Fruit fly (Drosophila melanogaster) whole organism, embryonic: ENCODE results near the gene CG6345.
A peak's percentile ranks its signal among the peaks of the same experiment; 100 is the strongest.

Source experiments
- Aef1 ChIP-seq: fragments of 200-800 bp; sonication (Bioruptor generic); IDR thresholded peaks from 3 replicates; pipeline ENCODE4 v1.3.6; 2022; ENCODE audit warnings: missing biosample characterization, missing genetic modification characterization
- Awh ChIP-seq: fragments of 200-800 bp; sonication (Bioruptor generic); IDR thresholded peaks from 2 replicates; pipeline ENCODE4, ENCODE4 v1.3.6; 2022; ENCODE audit warnings: missing biosample characterization, missing genetic modification characterization
- CG1024 ChIP-seq: fragments of 200-800 bp; sonication (Bioruptor generic); IDR thresholded peaks from 2 replicates; pipeline ENCODE4 v1.3.6; 2022; ENCODE audit warnings: missing biosample characterization, missing genetic modification characterization
- CG10654 ChIP-seq: fragments of 200-800 bp; sonication (Bioruptor generic); optimal IDR thresholded peaks from 2 replicates; lab custom pipeline; 2016; ENCODE audit warnings: missing biosample characterization, missing genetic modification characterization
- CG14965 ChIP-seq: fragments of 200-800 bp; sonication (Bioruptor generic); optimal IDR thresholded peaks from 2 replicates; lab custom pipeline; 2016; ENCODE audit warnings: missing biosample characterization, missing genetic modification characterization, borderline replicate concordance
- CG1529 ChIP-seq: fragments of 200-800 bp; sonication (Bioruptor generic); optimal IDR thresholded peaks from 3 replicates; lab custom pipeline; 2018; ENCODE audit warnings: missing biosample characterization, missing genetic modification characterization
- CG17385 ChIP-seq: fragments of 200-800 bp; sonication (Bioruptor generic); optimal IDR thresholded peaks from 3 replicates; lab custom pipeline; 2018; ENCODE audit warnings: missing biosample characterization, mild to moderate bottlenecking, missing genetic modification characterization
- CG31388 ChIP-seq: fragments of 200-800 bp; sonication (Bioruptor generic); optimal IDR thresholded peaks from 2 replicates; lab custom pipeline; 2016; ENCODE audit warnings: missing biosample characterization, missing genetic modification characterization
- CG42726 ChIP-seq: fragments of 200-800 bp; sonication (Bioruptor generic); IDR thresholded peaks from 2 replicates; pipeline ENCODE4 v1.3.6; 2022; ENCODE audit warnings: missing biosample characterization, missing genetic modification characterization; ENCODE audit not compliant: partially characterized antibody
- CG4854 ChIP-seq: fragments of 200-800 bp; sonication (Bioruptor generic); optimal IDR thresholded peaks from 2 replicates; lab custom pipeline; 2016; ENCODE audit warnings: missing biosample characterization, missing genetic modification characterization, inconsistent platforms
- CG6175 ChIP-seq: fragments of 200-800 bp; sonication (Bioruptor generic); IDR thresholded peaks from 3 replicates; pipeline ENCODE4 v1.3.6; 2022; ENCODE audit warnings: missing biosample characterization, missing genetic modification characterization
- CG7372 ChIP-seq: fragments of 200-800 bp; sonication (Bioruptor generic); IDR thresholded peaks from 2 replicates; pipeline ENCODE4 v1.3.6; 2022; ENCODE audit warnings: missing biosample characterization, missing genetic modification characterization
- CG9876 ChIP-seq: fragments of 200-800 bp; sonication (Bioruptor generic); optimal IDR thresholded peaks from 2 replicates; lab custom pipeline; 2016; ENCODE audit warnings: missing biosample characterization, missing genetic modification characterization
- CkIIα-i1 ChIP-seq: fragments of 200-800 bp; sonication (Bioruptor generic); IDR thresholded peaks from 2 replicates; pipeline ENCODE4 v1.3.6; 2022; ENCODE audit warnings: missing biosample characterization, missing genetic modification characterization
- Eip74EF ChIP-seq, 2 experiments: fragments of 200-800 bp in 1 of 2; fragments of >200 bp in 1 of 2; sonication (Bioruptor generic) in 1 of 2; optimal IDR thresholded peaks; 2 replicates each; lab custom pipeline; 2017 to 2019; ENCODE audit warnings: missing biosample characterization in 2 of 2, missing genetic modification characterization in 2 of 2, mild to moderate bottlenecking in 1 of 2, moderate library complexity in 1 of 2
- Gsc ChIP-seq: fragments of 200-800 bp; sonication (Bioruptor generic); IDR thresholded peaks from 2 replicates; pipeline ENCODE4 v1.3.6; 2022; ENCODE audit warnings: missing biosample characterization, missing genetic modification characterization
- Hr51 ChIP-seq, 2 experiments: fragments of 200-800 bp; sonication (Bioruptor generic); optimal IDR thresholded peaks; 2 replicates in 1 of 2; 3 replicates in 1 of 2; lab custom pipeline; 2016 to 2018; ENCODE audit warnings: missing biosample characterization in 2 of 2, missing genetic modification characterization in 2 of 2, mild to moderate bottlenecking in 1 of 2, moderate library complexity in 1 of 2
- Opbp ChIP-seq: fragments of 200-800 bp; sonication (Bioruptor generic); IDR thresholded peaks from 3 replicates; pipeline ENCODE4 v1.3.6; 2022; ENCODE audit warnings: missing biosample characterization, missing genetic modification characterization; ENCODE audit not compliant: partially characterized antibody
- Sox102F ChIP-seq: fragments of 200-800 bp; sonication (Bioruptor generic); optimal IDR thresholded peaks from 2 replicates; lab custom pipeline; 2018; ENCODE audit warnings: missing biosample characterization, mild to moderate bottlenecking, missing genetic modification characterization, moderate library complexity
- Sry-δ ChIP-seq: fragments of 200-800 bp; sonication (Bioruptor generic); optimal IDR thresholded peaks from 2 replicates; lab custom pipeline; 2016; ENCODE audit warnings: missing biosample characterization, missing genetic modification characterization
- Stat92E ChIP-seq, 3 experiments: fragments of >200 bp in 2 of 3; fragments of 200-800 bp in 1 of 3; sonication (Bioruptor generic) in 1 of 3; optimal IDR thresholded peaks; 2 replicates each; lab custom pipeline; 2017 to 2019; ENCODE audit warnings: missing biosample characterization in 3 of 3, missing genetic modification characterization in 3 of 3, mild to moderate bottlenecking in 1 of 3, moderate library complexity in 1 of 3
- YL-1 ChIP-seq: fragments of 200-800 bp; sonication (Bioruptor generic); optimal IDR thresholded peaks from 3 replicates; lab custom pipeline; 2017; ENCODE audit warnings: missing biosample characterization, mild to moderate bottlenecking, missing genetic modification characterization
- aop ChIP-seq: fragments of 200-800 bp; sonication (Bioruptor generic); IDR thresholded peaks from 2 replicates; pipeline ENCODE4 v1.3.6; 2022; ENCODE audit warnings: missing biosample characterization, missing genetic modification characterization
- ap ChIP-seq: fragments of 200-800 bp; sonication (Bioruptor generic); IDR thresholded peaks from 2 replicates; pipeline ENCODE4 v1.3.6; 2022; ENCODE audit warnings: missing biosample characterization, missing genetic modification characterization
- bbx ChIP-seq: fragments of 200-800 bp; sonication (Bioruptor generic); IDR thresholded peaks from 2 replicates; pipeline ENCODE4 v1.3.6; 2022; ENCODE audit warnings: missing biosample characterization, missing genetic modification characterization; ENCODE audit not compliant: partially characterized antibody
- btn ChIP-seq: fragments of 200-800 bp; sonication (Bioruptor generic); optimal IDR thresholded peaks from 2 replicates; lab custom pipeline; 2016; ENCODE audit warnings: missing biosample characterization, missing genetic modification characterization
- cato ChIP-seq: fragments of 200-800 bp; sonication (Bioruptor generic); optimal IDR thresholded peaks from 2 replicates; lab custom pipeline; 2016; ENCODE audit warnings: missing biosample characterization, missing genetic modification characterization, borderline replicate concordance
- croc ChIP-seq: fragments of 200-800 bp; sonication (Bioruptor generic); conservative IDR thresholded peaks from 3 replicates; pipeline ENCODE4 v1.3.6; 2022; ENCODE audit warnings: missing biosample characterization, missing genetic modification characterization
- dimm ChIP-seq: fragments of 200-800 bp; sonication (Bioruptor generic); IDR thresholded peaks from 2 replicates; pipeline ENCODE4 v1.3.6; 2022; ENCODE audit warnings: missing biosample characterization, missing genetic modification characterization
- dpn ChIP-seq, 2 experiments: fragments of 200-800 bp; sonication (Bioruptor generic); optimal IDR thresholded peaks; 3 replicates each; lab custom pipeline; 2016; ENCODE audit warnings: missing biosample characterization in 2 of 2, missing genetic modification characterization in 2 of 2
- fd3F ChIP-seq: fragments of 200-800 bp; sonication (Bioruptor generic); optimal IDR thresholded peaks from 2 replicates; lab custom pipeline; 2018; ENCODE audit warnings: missing biosample characterization, mild to moderate bottlenecking, missing genetic modification characterization, moderate library complexity
- hth ChIP-seq: fragments of >200 bp; optimal IDR thresholded peaks from 2 replicates; lab custom pipeline; 2017; ENCODE audit warnings: inconsistent platforms
- jigr1 ChIP-seq: fragments of 200-800 bp; sonication (Bioruptor generic); IDR thresholded peaks from 3 replicates; pipeline ENCODE4 v1.3.6; 2022; ENCODE audit warnings: missing biosample characterization, missing genetic modification characterization
- jumu ChIP-seq: fragments of 200-800 bp; sonication (Bioruptor generic); optimal IDR thresholded peaks from 3 replicates; lab custom pipeline; 2016; ENCODE audit warnings: missing biosample characterization, missing genetic modification characterization
- knrl ChIP-seq: fragments of 200-800 bp; sonication (Bioruptor generic); IDR thresholded peaks from 3 replicates; pipeline ENCODE4 v1.3.6; 2022; ENCODE audit warnings: missing biosample characterization, missing genetic modification characterization; ENCODE audit not compliant: partially characterized antibody
- pan ChIP-seq, 4 experiments: fragments of >200 bp in 3 of 4; fragments of 200-800 bp in 1 of 4; sonication (Bioruptor generic) in 1 of 4; optimal IDR thresholded peaks in 3 of 4; IDR thresholded peaks in 1 of 4; 2 replicates each; pipeline versions ENCODE4 v1.3.6 to Lab custom; 2017 to 2022; ENCODE audit warnings: missing biosample characterization in 2 of 4, missing genetic modification characterization in 2 of 4, mixed read lengths in 1 of 4
- phol ChIP-seq: fragments of 200-800 bp; sonication (Bioruptor generic); optimal IDR thresholded peaks from 3 replicates; lab custom pipeline; 2018; ENCODE audit warnings: missing biosample characterization, mild to moderate bottlenecking, missing genetic modification characterization, moderate library complexity
- ro ChIP-seq: fragments of 200-800 bp; sonication (Bioruptor generic); IDR thresholded peaks from 2 replicates; pipeline ENCODE4 v1.3.6; 2022; ENCODE audit warnings: missing biosample characterization, missing genetic modification characterization
- row ChIP-seq: fragments of 200-800 bp; sonication (Bioruptor generic); IDR thresholded peaks from 3 replicates; pipeline ENCODE4 v1.3.6; 2022; ENCODE audit warnings: missing biosample characterization, missing genetic modification characterization
- salm ChIP-seq: fragments of 200-800 bp; sonication (Bioruptor generic); optimal IDR thresholded peaks from 2 replicates; lab custom pipeline; 2018; ENCODE audit warnings: missing biosample characterization, mild to moderate bottlenecking, missing genetic modification characterization
- sisA ChIP-seq: fragments of 200-800 bp; sonication (Bioruptor generic); IDR thresholded peaks from 2 replicates; pipeline ENCODE4 v1.3.6; 2022; ENCODE audit warnings: missing biosample characterization, missing genetic modification characterization
- slbo ChIP-seq: fragments of 200-800 bp; sonication (Bioruptor generic); IDR thresholded peaks from 2 replicates; pipeline ENCODE4 v1.3.6; 2022; ENCODE audit warnings: missing biosample characterization, missing genetic modification characterization
- slp2 ChIP-seq: fragments of 200-800 bp; sonication (Bioruptor generic); optimal IDR thresholded peaks from 2 replicates; lab custom pipeline; 2016; ENCODE audit warnings: missing biosample characterization, missing genetic modification characterization
- tap ChIP-seq: fragments of 200-800 bp; optimal IDR thresholded peaks from 3 replicates; lab custom pipeline; 2019; ENCODE audit warnings: missing biosample characterization, mild to moderate bottlenecking, missing genetic modification characterization, moderate library complexity
- twi ChIP-seq: fragments of 200-800 bp; optimal IDR thresholded peaks from 2 replicates; lab custom pipeline; 2019; ENCODE audit warnings: missing biosample characterization, mild to moderate bottlenecking, missing genetic modification characterization, moderate library complexity
- unpg ChIP-seq: fragments of 200-800 bp; sonication (Bioruptor generic); optimal IDR thresholded peaks from 3 replicates; lab custom pipeline; 2018; ENCODE audit warnings: missing biosample characterization, mild to moderate bottlenecking, missing genetic modification characterization, moderate library complexity
- vnd ChIP-seq: fragments of 200-800 bp; sonication (Bioruptor generic); IDR thresholded peaks from 3 replicates; pipeline ENCODE4 v1.3.6; 2022; ENCODE audit warnings: missing biosample characterization, missing genetic modification characterization; ENCODE audit not compliant: partially characterized antibody
- yki ChIP-seq: fragments of >200 bp; optimal IDR thresholded peaks from 3 replicates; lab custom pipeline; 2018
- zen2 ChIP-seq: fragments of 200-800 bp; sonication (Bioruptor generic); IDR thresholded peaks from 3 replicates; pipeline ENCODE4 v1.3.6; 2022; ENCODE audit warnings: missing biosample characterization, missing genetic modification characterization; ENCODE audit not compliant: partially characterized antibody

The CG6345 gene

DNA sequence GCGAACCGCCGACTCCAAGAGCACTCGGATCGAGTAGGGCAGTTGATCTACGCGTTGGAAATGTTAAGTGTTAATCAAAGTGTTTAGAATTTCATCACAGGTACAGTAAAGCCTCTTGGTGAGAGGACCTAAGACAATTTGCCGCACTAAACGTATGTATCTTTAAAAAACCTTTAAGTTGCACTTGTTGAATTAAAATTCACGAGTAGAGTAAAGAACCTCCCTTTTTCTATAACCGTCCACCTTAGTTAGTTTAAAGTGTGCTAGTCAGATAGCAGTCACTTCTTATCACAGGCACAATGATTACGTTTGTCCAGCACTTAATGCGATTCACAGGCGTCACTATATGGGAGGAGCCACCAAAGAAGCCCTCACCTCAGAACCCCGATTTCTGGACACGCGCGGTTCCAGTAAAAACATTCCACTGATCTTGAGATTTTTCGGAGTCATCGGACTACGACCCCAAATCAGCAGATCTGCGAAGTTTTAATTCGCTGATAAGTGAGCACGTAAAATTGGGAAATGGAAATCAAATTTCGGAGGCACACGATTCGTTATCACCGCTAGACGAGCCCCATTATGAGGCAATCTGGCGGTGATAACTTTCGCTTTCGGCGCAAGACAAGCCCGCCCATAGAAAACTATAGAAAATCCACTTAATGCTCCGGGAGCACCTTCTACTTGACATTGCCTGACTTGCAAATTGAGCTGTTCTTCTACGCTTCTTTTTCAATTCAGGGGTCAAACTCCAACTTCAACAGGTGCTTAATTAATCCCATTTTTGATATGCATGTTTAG, 3.9 kb downstream of the CG6345 start (continued):
- no peak for TF ChIP-seq CG14965 (GFP tag; lab: Kevin White, UChicago)
- peak; percentile 76 for TF ChIP-seq CG6175 (GFP tag; lab: Robert Waterston, UW)
- TF ChIP-seq ro (GFP tag; lab: Robert Waterston, UW) = no peak
- TF ChIP-seq vnd = no peak
- TF ChIP-seq sisA = no peak; the same call in 1 of the 2 replicates
- no peak for TF ChIP-seq phol (tag; lab: Kevin White, UChicago)
- no peak for TF ChIP-seq CG1529 (GFP tag; lab: Kevin White, UChicago)
- no peak for TF ChIP-seq slp2 (GFP tag; lab: Kevin White, UChicago)
- no peak for TF ChIP-seq pan (optimal IDR thresholded peaks at IDR 0.05; lab: Kevin White, UChicago)
- peak in 1 of 2 experiments; percentile 55 for TF ChIP-seq pan (GFP tag; optimal IDR thresholded peaks at IDR 0.05 in 1 of 2, IDR thresholded peaks at IDR 0.05 in 1 of 2)
- no peak for TF ChIP-seq knrl (GFP tag; lab: Robert Waterston, UW)
- no peak for TF ChIP-seq CkIIα-i1 (GFP tag; lab: Robert Waterston, UW)
- TF ChIP-seq Stat92E (GFP tag; optimal IDR thresholded peaks at IDR 0.05; lab: Kevin White, UChicago) = no peak
- no peak for TF ChIP-seq tap (tag; lab: Kevin White, UChicago)
- peak in 1 of 2 experiments; percentile 60 for TF ChIP-seq dpn (GFP tag; optimal IDR thresholded peaks at IDR 0.05; lab: Kevin White, UChicago)
- no peak for TF ChIP-seq Sry-δ (GFP tag; lab: Kevin White, UChicago)
- no peak for TF ChIP-seq croc (GFP tag; lab: Robert Waterston, UW)
- TF ChIP-seq btn = no peak
- 0 out of 2 replicates have a peak, but pooled peaks have one; percentile 13 for TF ChIP-seq ap
- TF ChIP-seq bbx (GFP tag; lab: Robert Waterston, UW) = no peak
- TF ChIP-seq cato (GFP tag; lab: Kevin White, UChicago) = no peak
- TF ChIP-seq CG1024 (GFP tag; lab: Robert Waterston, UW) = no peak
- peak; percentile 42; the same call in 1 of the 2 replicates for TF ChIP-seq Awh (GFP tag; lab: Robert Waterston, UW)
- TF ChIP-seq CG10654 (GFP tag; lab: Kevin White, UChicago) = no peak
- no peak for TF ChIP-seq fd3F (GFP tag; lab: Kevin White, UChicago)
- no peak for TF ChIP-seq Sox102F
- TF ChIP-seq jumu (GFP tag; lab: Kevin White, UChicago) = peak; percentile 16
- no peak for TF ChIP-seq CG17385 (GFP tag; lab: Kevin White, UChicago)
- no peak for TF ChIP-seq CG4854
- no peak for TF ChIP-seq jigr1 (GFP tag; lab: Robert Waterston, UW)
- no peak for TF ChIP-seq Gsc (GFP tag; lab: Robert Waterston, UW)
- no peak for TF ChIP-seq twi (tag; lab: Kevin White, UChicago)
- TF ChIP-seq Aef1 (GFP tag; lab: Robert Waterston, UW) = peak; percentile 48
- TF ChIP-seq Eip74EF (GFP tag; optimal IDR thresholded peaks at IDR 0.05; lab: Kevin White, UChicago) = no peak
- no peak for TF ChIP-seq Hr51 (GFP tag; optimal IDR thresholded peaks at IDR 0.05; lab: Kevin White, UChicago)
- TF ChIP-seq CG9876 (GFP tag; lab: Kevin White, UChicago) = no peak
- TF ChIP-seq YL-1 (GFP tag; lab: Kevin White, UChicago) = no peak
- peak; percentile 60; the same call in 1 of the 2 replicates for TF ChIP-seq slbo (GFP tag; lab: Robert Waterston, UW)
- TF ChIP-seq hth = no peak
- TF ChIP-seq aop (GFP tag; lab: Robert Waterston, UW) = no peak
- TF ChIP-seq CG7372 (GFP tag; lab: Robert Waterston, UW) = peak; percentile 17; the same call in 1 of the 2 replicates
- TF ChIP-seq unpg (GFP tag; lab: Kevin White, UChicago) = no peak
- TF ChIP-seq yki (lab: Kevin White, UChicago) = no peak
- no peak for TF ChIP-seq CG31388 (GFP tag; lab: Kevin White, UChicago)
- TF ChIP-seq zen2 = no peak
- TF ChIP-seq row (GFP tag; lab: Robert Waterston, UW) = peak; percentile 69
- no peak for TF ChIP-seq Opbp (GFP tag; lab: Robert Waterston, UW)
- TF ChIP-seq dimm (GFP tag; lab: Robert Waterston, UW) = no peak
- TF ChIP-seq CG42726 = no peak
- TF ChIP-seq salm = no peak
